Worm (Caenorhabditis elegans) whole organism, L3 larva: ENCODE measurements around the gene cul-4.

Source experiments
- R02D3.7 ChIP-seq: fragments of 150-350 bp; optimal IDR thresholded peaks from 2 replicates; lab custom pipeline; 2014; ENCODE audit warnings: missing biosample characterization, missing genetic modification characterization
- ZK546.5 ChIP-seq: sonication (generic microtip); optimal IDR thresholded peaks from 2 replicates; lab custom pipeline; 2017; ENCODE audit warnings: missing biosample characterization, missing genetic modification characterization
- ama-1 ChIP-seq: fragments of 150-350 bp; optimal IDR thresholded peaks from 2 replicates; lab custom pipeline; 2018
- ceh-16 ChIP-seq: sonication (generic microtip); optimal IDR thresholded peaks from 2 replicates; lab custom pipeline; 2017; ENCODE audit warnings: missing biosample characterization, missing genetic modification characterization
- ceh-28 ChIP-seq: fragments of 150-350 bp; optimal IDR thresholded peaks from 2 replicates; lab custom pipeline; 2014; ENCODE audit warnings: missing biosample characterization, missing genetic modification reagents, missing genetic modification characterization
- ceh-82 ChIP-seq: fragments of 150-350 bp; optimal IDR thresholded peaks from 2 replicates; lab custom pipeline; 2014; ENCODE audit warnings: missing biosample characterization, missing genetic modification characterization
- ceh-9 ChIP-seq: sonication (generic microtip); optimal IDR thresholded peaks from 2 replicates; lab custom pipeline; 2018; ENCODE audit warnings: missing biosample characterization, missing genetic modification characterization
- daf-12 ChIP-seq: fragments of 150-350 bp; optimal IDR thresholded peaks from 2 replicates; lab custom pipeline; 2014; ENCODE audit warnings: missing biosample characterization, missing genetic modification reagents, missing genetic modification characterization
- egl-27 ChIP-seq: sonication (generic microtip); optimal IDR thresholded peaks from 4 replicates; lab custom pipeline; 2017; ENCODE audit warnings: missing biosample characterization, missing genetic modification reagents, missing genetic modification characterization
- egl-5 ChIP-seq: fragments of 150-350 bp; optimal IDR thresholded peaks from 2 replicates; lab custom pipeline; 2017; ENCODE audit warnings: missing biosample characterization, missing genetic modification reagents, missing genetic modification characterization, inconsistent platforms
- fkh-10 ChIP-seq: sonication (generic microtip); optimal IDR thresholded peaks from 2 replicates; lab custom pipeline; 2017; ENCODE audit warnings: missing biosample characterization, missing genetic modification reagents, missing genetic modification characterization
- fos-1 ChIP-seq: fragments of 150-350 bp; optimal IDR thresholded peaks from 2 replicates; lab custom pipeline; 2014; ENCODE audit warnings: missing biosample characterization, missing genetic modification characterization
- hmg-11 ChIP-seq: sonication (generic microtip); optimal IDR thresholded peaks from 2 replicates; lab custom pipeline; 2016; ENCODE audit warnings: missing genetic modification characterization, missing compliant biosample characterization
- lin-15B ChIP-seq: fragments of 150-350 bp; optimal IDR thresholded peaks from 2 replicates; lab custom pipeline; 2014; ENCODE audit warnings: missing biosample characterization, missing genetic modification characterization
- lin-39 ChIP-seq: fragments of 150-350 bp; optimal IDR thresholded peaks from 2 replicates; lab custom pipeline; 2018; ENCODE audit warnings: missing biosample characterization, missing genetic modification reagents, missing genetic modification characterization
- lsy-12 ChIP-seq: sonication (generic microtip); optimal IDR thresholded peaks from 2 replicates; lab custom pipeline; 2016; ENCODE audit warnings: mild to moderate bottlenecking, missing genetic modification characterization, missing compliant biosample characterization
- mdl-1 ChIP-seq: fragments of 150-350 bp; optimal IDR thresholded peaks from 2 replicates; lab custom pipeline; 2014; ENCODE audit warnings: missing biosample characterization, missing genetic modification characterization
- mml-1 ChIP-seq: fragments of 150-350 bp; sonication (generic microtip); optimal IDR thresholded peaks from 3 replicates; lab custom pipeline; 2014; ENCODE audit warnings: missing biosample characterization, missing genetic modification characterization
- nfya-1 ChIP-seq: sonication (generic microtip); optimal IDR thresholded peaks from 2 replicates; lab custom pipeline; 2017; ENCODE audit warnings: missing genetic modification characterization, mild to moderate bottlenecking, missing compliant biosample characterization, antibody characterized with exemption, moderate library complexity; ENCODE audit not compliant: insufficient read depth
- nhr-11 ChIP-seq: fragments of 150-350 bp; optimal IDR thresholded peaks from 2 replicates; lab custom pipeline; 2014; ENCODE audit warnings: missing biosample characterization, missing genetic modification characterization
- nhr-12 ChIP-seq: fragments of 150-350 bp; optimal IDR thresholded peaks from 2 replicates; lab custom pipeline; 2014; ENCODE audit warnings: missing biosample characterization, missing genetic modification characterization
- nhr-23 ChIP-seq: fragments of 150-350 bp; optimal IDR thresholded peaks from 2 replicates; lab custom pipeline; 2014; ENCODE audit warnings: missing biosample characterization, missing genetic modification reagents, missing genetic modification characterization
- nhr-28 ChIP-seq: fragments of 150-350 bp; optimal IDR thresholded peaks from 2 replicates; lab custom pipeline; 2014; ENCODE audit warnings: missing biosample characterization, missing genetic modification characterization
- nhr-43 ChIP-seq: sonication (generic microtip); optimal IDR thresholded peaks from 2 replicates; lab custom pipeline; 2016; ENCODE audit warnings: mild to moderate bottlenecking, missing genetic modification characterization, missing compliant biosample characterization; ENCODE audit not compliant: poor library complexity, severe bottlenecking
- nhr-76 ChIP-seq: fragments of 150-350 bp; sonication (generic microtip); optimal IDR thresholded peaks from 5 replicates; lab custom pipeline; 2014; ENCODE audit warnings: missing biosample characterization, missing genetic modification characterization
- nhr-77 ChIP-seq: fragments of 150-350 bp; optimal IDR thresholded peaks from 2 replicates; lab custom pipeline; 2014; ENCODE audit warnings: missing biosample characterization, missing genetic modification characterization
- pha-4 ChIP-seq: fragments of 150-350 bp; optimal IDR thresholded peaks from 2 replicates; lab custom pipeline; 2014; ENCODE audit warnings: missing biosample characterization, missing genetic modification reagents, missing genetic modification characterization
- pqm-1 ChIP-seq: fragments of 150-350 bp; optimal IDR thresholded peaks from 2 replicates; lab custom pipeline; 2017; ENCODE audit warnings: missing biosample characterization, missing genetic modification characterization, inconsistent platforms
- sea-2 ChIP-seq: fragments of 150-350 bp; sonication (generic microtip); optimal IDR thresholded peaks from 4 replicates; lab custom pipeline; 2014; ENCODE audit warnings: missing biosample characterization, missing genetic modification reagents, missing genetic modification characterization
- snpc-4 ChIP-seq: fragments of 150-350 bp; optimal IDR thresholded peaks from 2 replicates; lab custom pipeline; 2014; ENCODE audit warnings: missing biosample characterization, missing genetic modification characterization
- unc-62 ChIP-seq: fragments of 150-350 bp; sonication (generic microtip); optimal IDR thresholded peaks from 4 replicates; lab custom pipeline; 2014; ENCODE audit warnings: missing biosample characterization, missing genetic modification reagents, missing genetic modification characterization
- zag-1 ChIP-seq: fragments of 150-350 bp; optimal IDR thresholded peaks from 2 replicates; lab custom pipeline; 2014; ENCODE audit warnings: missing biosample characterization, missing genetic modification characterization
- ztf-11 ChIP-seq: fragments of 150-350 bp; optimal IDR thresholded peaks from 2 replicates; lab custom pipeline; 2014; ENCODE audit warnings: missing biosample characterization, missing genetic modification characterization

Gene cul-4

ce11 chrII:7314083-7314482 lies 12.2 kb downstream of the cul-4 start, which contains the start of gene F45E12.6:
TSS of gene F45E12.6 (minus strand) at chrII:7314183.
- TF ChIP-seq lin-39 (tag; lab: Kevin White, UChicago): no peak
- no peak for TF ChIP-seq mml-1 (tag; lab: Kevin White, UChicago)
- no peak for TF ChIP-seq nhr-12 (tag; lab: Kevin White, UChicago)
- no peak for TF ChIP-seq ceh-28 (tag; lab: Kevin White, UChicago)
- no peak for TF ChIP-seq daf-12 (tag; lab: Kevin White, UChicago)
- no peak for TF ChIP-seq ceh-9 (tag; lab: Kevin White, UChicago)
- no peak for TF ChIP-seq hmg-11 (tag; lab: Kevin White, UChicago)
- TF ChIP-seq ceh-82 (tag; lab: Kevin White, UChicago): no peak
- no peak for TF ChIP-seq R02D3.7
- no peak for TF ChIP-seq pqm-1 (tag; lab: Kevin White, UChicago)
- TF ChIP-seq fkh-10 (GFP tag; lab: Kevin White, UChicago): no peak
- TF ChIP-seq snpc-4: no peak
- TF ChIP-seq mdl-1 (tag; lab: Kevin White, UChicago): no peak
- no peak for TF ChIP-seq nhr-23 (tag; lab: Kevin White, UChicago)
- no peak for TF ChIP-seq zag-1 (tag; lab: Kevin White, UChicago)
- TF ChIP-seq ZK546.5 (tag; lab: Kevin White, UChicago): no peak

ce11 chrII:7317468-7317867 lies 15.6 kb downstream of the cul-4 start, which contains the start of gene F21D12.2:
TSS of gene F21D12.2 (plus strand) at chrII:7317768.
- TF ChIP-seq nhr-28 (tag; lab: Kevin White, UChicago) (no peak), fos-1 (tag; lab: Kevin White, UChicago) (no peak), egl-27 (tag; lab: Kevin White, UChicago) (no peak), ceh-16 (no peak), egl-5 (no peak), nhr-77 (tag; lab: Kevin White, UChicago) (no peak), mml-1 (tag; lab: Kevin White, UChicago) (no peak), pha-4 (no peak)

ce11 chrII:7319471-7319870 lies 17.6 kb downstream of the cul-4 start:
- TF ChIP-seq mml-1 (tag; lab: Kevin White, UChicago): no peak
- TF ChIP-seq nhr-76 (tag; lab: Kevin White, UChicago): no peak
- TF ChIP-seq nhr-43 (tag; lab: Kevin White, UChicago): peak; percentile 25
- TF ChIP-seq snpc-4: no peak
- peak; percentile 58 for TF ChIP-seq lsy-12

- TF ChIP-seq egl-5: peak; percentile 11
- peak; percentile 20 for TF ChIP-seq nfya-1 (tag; lab: Kevin White, UChicago)
- TF ChIP-seq lin-39 (tag; lab: Kevin White, UChicago): peak; percentile 66
- peak; percentile 67 for TF ChIP-seq nhr-11
- TF ChIP-seq nhr-43 (tag; lab: Kevin White, UChicago): no peak
- peak; percentile 21 for TF ChIP-seq snpc-4
- TF ChIP-seq nhr-76 (tag; lab: Kevin White, UChicago): no peak
- TF ChIP-seq unc-62 (GFP tag; lab: Kevin White, UChicago): peak; percentile 79
- no peak for TF ChIP-seq sea-2 (GFP tag; lab: Kevin White, UChicago)
These were observed 21.4 kb downstream of the cul-4 start for ce11 chrII:7323317-7323716.

ce11 chrII:7323925-7324324 lies 22.0 kb downstream of the cul-4 start, which contains the start of gene F21D12.3:
TSS of gene F21D12.3 (minus strand) at chrII:7324025.
- TF ChIP-seq ama-1 (lab: Kevin White, UChicago): peak; percentile 8
- no peak for TF ChIP-seq fkh-10 (GFP tag; lab: Kevin White, UChicago)

ce11 chrII:7325063-7325480 lies 23.2 kb downstream of the cul-4 start:
- peak; percentile 37 for TF ChIP-seq nfya-1 (tag; lab: Kevin White, UChicago)
- no peak for TF ChIP-seq ZK546.5 (tag; lab: Kevin White, UChicago)
- peak; percentile 67 for TF ChIP-seq fkh-10 (GFP tag; lab: Kevin White, UChicago)
- TF ChIP-seq ztf-11: no peak
- no peak for TF ChIP-seq lin-15B
- TF ChIP-seq R02D3.7: no peak
- TF ChIP-seq unc-62 (GFP tag; lab: Kevin White, UChicago): no peak
- no peak for TF ChIP-seq snpc-4
- no peak for TF ChIP-seq lsy-12
- TF ChIP-seq lin-39 (tag; lab: Kevin White, UChicago): peak; percentile 37
- TF ChIP-seq nhr-23 (tag; lab: Kevin White, UChicago): no peak
- TF ChIP-seq nhr-12 (tag; lab: Kevin White, UChicago): no peak
- TF ChIP-seq, all 47 proteins: peak for 3
